Fruit fly (Drosophila melanogaster): ENCODE data around the gene bbx.

Gene bbx

DNA sequence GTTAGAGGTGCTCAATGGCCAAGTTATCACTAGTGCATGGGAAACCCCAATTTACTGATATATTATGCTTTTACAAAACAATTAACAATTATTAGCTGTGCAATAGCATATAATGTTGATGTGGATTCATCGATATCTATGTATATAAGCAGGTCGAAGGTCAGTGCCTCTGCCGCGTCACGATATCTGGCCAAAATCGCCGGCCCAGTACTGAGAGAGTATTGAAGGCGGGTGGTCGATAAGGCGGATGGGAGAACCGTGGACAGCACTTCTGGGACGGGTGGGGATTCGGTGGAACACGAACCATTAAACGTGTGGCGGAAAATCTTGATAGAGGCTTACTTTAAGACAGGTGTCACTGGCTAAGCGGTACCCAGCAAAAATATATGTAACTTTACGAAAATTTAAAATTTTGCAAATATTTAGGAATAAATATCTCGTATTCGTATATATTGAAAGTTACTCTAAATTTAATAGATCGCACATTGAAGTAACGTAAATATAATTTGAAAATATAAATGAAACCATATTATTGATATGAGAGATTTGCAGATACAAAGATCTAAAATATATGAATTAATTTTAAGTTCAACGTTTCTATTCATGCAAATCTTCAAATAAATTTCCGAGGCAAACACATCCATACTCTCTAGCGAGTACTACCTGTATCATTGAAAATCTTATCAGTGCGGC, 40.4 kb upstream of the bbx start (continued):
- peak; percentile 46 for TF ChIP-seq vvl (GFP tag; IDR thresholded peaks at IDR 0.05)
- peak; percentile 3 for TF ChIP-seq HmgZ (tag; optimal IDR thresholded peaks at IDR 0.05)
- peak; percentile 13 for TF ChIP-seq trem (tag; optimal IDR thresholded peaks at IDR 0.05)
- TF ChIP-seq E2f1 (GFP tag; IDR thresholded peaks at IDR 0.05) = peak; percentile 60
- TF ChIP-seq tap (tag; optimal IDR thresholded peaks at IDR 0.05) = peak; percentile 51
- peak; percentile 47 for TF ChIP-seq Rfx (GFP tag; IDR thresholded peaks at IDR 0.05)
- peak; percentile 6 for TF ChIP-seq CG1602 (GFP tag; optimal IDR thresholded peaks at IDR 0.05)
- peak; percentile 28 for TF ChIP-seq Deaf1 (tag; optimal IDR thresholded peaks at IDR 0.05)
- TF ChIP-seq CG18599 (GFP tag; optimal IDR thresholded peaks at IDR 0.05) = peak; percentile 83
- TF ChIP-seq mirr (GFP tag; optimal IDR thresholded peaks at IDR 0.05) = peak; percentile 39
- TF ChIP-seq CG10147 (GFP tag; optimal IDR thresholded peaks at IDR 0.05) = peak; percentile 54
- peak; percentile 32 for TF ChIP-seq grn (GFP tag; optimal IDR thresholded peaks at IDR 0.05)
- TF ChIP-seq CG9609 (GFP tag; optimal IDR thresholded peaks at IDR 0.05) = no peak
- 0 out of 2 replicates have a peak, but pooled peaks have one; percentile 43 for TF ChIP-seq ranshi (GFP tag; IDR thresholded peaks at IDR 0.05)
- TF ChIP-seq prd (optimal IDR thresholded peaks at IDR 0.05) = no peak
- TF ChIP-seq prd (GFP tag; IDR thresholded peaks at IDR 0.05) = peak; percentile 45; the same call in 1 of the 3 replicates
- peak; percentile 49 for TF ChIP-seq CG14710 (tag; optimal IDR thresholded peaks at IDR 0.05)
- peak; percentile 63 for TF ChIP-seq D19A (tag; optimal IDR thresholded peaks at IDR 0.05)
- TF ChIP-seq sug (tag; optimal IDR thresholded peaks at IDR 0.05) = peak; percentile 78
- TF ChIP-seq hth (optimal IDR thresholded peaks at IDR 0.05) = no peak
- TF ChIP-seq CG30020 (tag; optimal IDR thresholded peaks at IDR 0.05) = peak; percentile 4
- peak; percentile 65 for TF ChIP-seq Nf-YC (tag; optimal IDR thresholded peaks at IDR 0.05)
- no peak for TF ChIP-seq CG15073 (GFP tag; optimal IDR thresholded peaks at IDR 0.05)
- TF ChIP-seq sqz (GFP tag; optimal IDR thresholded peaks at IDR 0.05) = no peak
- peak; percentile 50 for TF ChIP-seq nerfin-1 (tag; optimal IDR thresholded peaks at IDR 0.05)
- peak; percentile 15 for TF ChIP-seq CG15514 (GFP tag; optimal IDR thresholded peaks at IDR 0.05)
- TF ChIP-seq sisA (GFP tag; IDR thresholded peaks at IDR 0.05) = peak; percentile 42; the same call in 1 of the 2 replicates
- peak; percentile 56 for TF ChIP-seq CG1233 (GFP tag; optimal IDR thresholded peaks at IDR 0.05)
- TF ChIP-seq dmrt99B (tag; optimal IDR thresholded peaks at IDR 0.05) = peak; percentile 81
- peak; percentile 4 for TF ChIP-seq gem (tag; optimal IDR thresholded peaks at IDR 0.05)
- no peak for TF ChIP-seq peb (GFP tag; IDR thresholded peaks at IDR 0.05)
- TF ChIP-seq sens (GFP tag) = peak; percentile 41
- TF ChIP-seq Tbp (GFP tag; optimal IDR thresholded peaks at IDR 0.05) = no peak
- TF ChIP-seq CG17361 (GFP tag; IDR thresholded peaks at IDR 0.05) = peak; percentile 88
- TF ChIP-seq CG7839 (tag; optimal IDR thresholded peaks at IDR 0.05) = peak; percentile 71
- TF ChIP-seq Adf1 (GFP tag; IDR thresholded peaks at IDR 0.05) = peak; percentile 41; the same call in 1 of the 2 replicates
- TF ChIP-seq hkb (optimal IDR thresholded peaks at IDR 0.05) = no peak
- TF ChIP-seq hkb (GFP tag; IDR thresholded peaks at IDR 0.05) = peak; percentile 42; the same call in 1 of the 2 replicates
- TF ChIP-seq Atf6 (GFP tag; IDR thresholded peaks at IDR 0.05) = peak; percentile 47; the same call in 1 of the 2 replicates
- peak; percentile 46 for TF ChIP-seq caup (GFP tag; optimal IDR thresholded peaks at IDR 0.05; ENCODE audit: severe bottlenecking)
- peak; percentile 56 for TF ChIP-seq CG10267 (tag; optimal IDR thresholded peaks at IDR 0.05)
- no peak for TF ChIP-seq Vsx1 (GFP tag; optimal IDR thresholded peaks at IDR 0.05)
- TF ChIP-seq unc-4 (GFP tag; IDR thresholded peaks at IDR 0.05; ENCODE audit: partially characterized antibody) = no peak
- peak; percentile 61 for TF ChIP-seq Fer3 (tag; optimal IDR thresholded peaks at IDR 0.05)
- peak; percentile 71 for TF ChIP-seq CG4328 (GFP tag; optimal IDR thresholded peaks at IDR 0.05)
- TF ChIP-seq Asciz (GFP tag; optimal IDR thresholded peaks at IDR 0.05) = peak; percentile 52
- no peak for TF ChIP-seq en (GFP tag; optimal IDR thresholded peaks at IDR 0.05)
- peak; percentile 79 for TF ChIP-seq CG13424 (tag; optimal IDR thresholded peaks at IDR 0.05)
- peak; percentile 54 for TF ChIP-seq lmd (GFP tag; IDR thresholded peaks at IDR 0.05)
- TF ChIP-seq CG3995 (GFP tag; optimal IDR thresholded peaks at IDR 0.05) = peak; percentile 17

Data from whole organism, embryonic.